Worm (Caenorhabditis elegans) whole organism, L4 larva: ENCODE results near the gene metl-1.

Experiments
- D1046.2 ChIP-seq: fragments of 200-800 bp; sonication (Bioruptor generic); IDR thresholded peaks from 2 replicates; pipeline ENCODE4 v1.3.6; 2022; ENCODE audit warnings: missing genetic modification characterization, missing compliant biosample characterization
- F10B5.3 ChIP-seq: sonication (generic microtip); optimal IDR thresholded peaks from 2 replicates; lab custom pipeline; 2016; ENCODE audit warnings: mild to moderate bottlenecking, missing genetic modification characterization, missing compliant biosample characterization
- F37D6.2 ChIP-seq: sonication (generic microtip); optimal IDR thresholded peaks from 2 replicates; lab custom pipeline; 2016; ENCODE audit warnings: mild to moderate bottlenecking, missing genetic modification characterization, missing compliant biosample characterization
- T20F7.1 ChIP-seq: fragments of 200-800 bp; sonication (Bioruptor generic); optimal IDR thresholded peaks from 2 replicates; lab custom pipeline; 2018; ENCODE audit warnings: mild to moderate bottlenecking, missing genetic modification characterization, missing compliant biosample characterization
- T26A8.4 ChIP-seq: fragments of 200-800 bp; sonication (Bioruptor generic); IDR thresholded peaks from 2 replicates; pipeline ENCODE4 v1.3.6; 2022; ENCODE audit warnings: missing genetic modification characterization, missing compliant biosample characterization
- Y105C5A.15 ChIP-seq: fragments of 200-800 bp; sonication (Bioruptor generic); IDR thresholded peaks from 2 replicates; pipeline ENCODE4 v1.3.6; 2022; ENCODE audit warnings: missing genetic modification characterization, missing compliant biosample characterization
- Y5F2A.4 ChIP-seq: fragments of 200-800 bp; sonication (Bioruptor generic); optimal IDR thresholded peaks from 2 replicates; lab custom pipeline; 2018; ENCODE audit warnings: mild to moderate bottlenecking, missing genetic modification characterization, missing compliant biosample characterization
- ZK337.2 ChIP-seq: fragments of 200-800 bp; sonication (Bioruptor generic); IDR thresholded peaks from 2 replicates; pipeline ENCODE4 v1.3.6; 2022; ENCODE audit warnings: missing genetic modification reagents, missing genetic modification characterization, missing compliant biosample characterization
- aha-1 ChIP-seq: fragments of 150-350 bp; peaks from one replicate; lab custom pipeline; 2014; ENCODE audit warnings: missing biosample characterization, missing genetic modification characterization
- ama-1 ChIP-seq: fragments of 150-350 bp; optimal IDR thresholded peaks from 2 replicates; lab custom pipeline; 2014; ENCODE audit warnings: inconsistent platforms, mixed read lengths
- arid-1 ChIP-seq: fragments of 200-800 bp; sonication (Bioruptor generic); conservative IDR thresholded peaks from 2 replicates; pipeline ENCODE4 v1.3.6; 2022; ENCODE audit warnings: missing genetic modification reagents, missing genetic modification characterization, missing compliant biosample characterization
- attf-4 ChIP-seq: sonication (generic microtip); optimal IDR thresholded peaks from 3 replicates; lab custom pipeline; 2017; ENCODE audit warnings: missing biosample characterization, missing genetic modification characterization
- ceh-28 ChIP-seq: fragments of 150-350 bp; optimal IDR thresholded peaks from 2 replicates; lab custom pipeline; 2014; ENCODE audit warnings: missing biosample characterization, missing genetic modification reagents, missing genetic modification characterization
- ctbp-1 ChIP-seq: fragments of 200-800 bp; sonication (Bioruptor generic); IDR thresholded peaks from 2 replicates; pipeline ENCODE4 v1.3.6; 2022; ENCODE audit warnings: missing genetic modification reagents, missing genetic modification characterization, missing compliant biosample characterization
- daf-12 ChIP-seq: fragments of 150-350 bp; optimal IDR thresholded peaks from 2 replicates; lab custom pipeline; 2014; ENCODE audit warnings: missing biosample characterization, missing genetic modification reagents, missing genetic modification characterization
- daf-19 ChIP-seq: fragments of 200-800 bp; sonication (Bioruptor generic); conservative IDR thresholded peaks from 2 replicates; pipeline ENCODE4 v1.3.6; 2022; ENCODE audit warnings: missing genetic modification characterization, missing compliant biosample characterization
- daf-8 ChIP-seq: fragments of 200-800 bp; sonication (Bioruptor generic); IDR thresholded peaks from 2 replicates; pipeline ENCODE4 v1.3.6; 2022; ENCODE audit warnings: missing genetic modification characterization, missing compliant biosample characterization
- dmd-8 ChIP-seq: fragments of 200-800 bp; sonication (Bioruptor generic); IDR thresholded peaks from 2 replicates; pipeline ENCODE4 v1.3.6; 2022; ENCODE audit warnings: missing genetic modification characterization, missing compliant biosample characterization
- dpl-1 ChIP-seq: fragments of 150-350 bp; optimal IDR thresholded peaks from 2 replicates; lab custom pipeline; 2014; ENCODE audit warnings: missing biosample characterization, missing genetic modification reagents, missing genetic modification characterization
- egl-27 ChIP-seq: sonication (generic microtip); optimal IDR thresholded peaks from 3 replicates; lab custom pipeline; 2017; ENCODE audit warnings: missing biosample characterization, missing genetic modification reagents, missing genetic modification characterization
- egl-43 ChIP-seq: fragments of 200-800 bp; sonication (Bioruptor generic); IDR thresholded peaks from 2 replicates; pipeline ENCODE4 v1.3.6; 2022; ENCODE audit warnings: missing genetic modification reagents, missing genetic modification characterization, missing compliant biosample characterization
- gei-8 ChIP-seq: fragments of 200-800 bp; sonication (Bioruptor generic); optimal IDR thresholded peaks from 2 replicates; lab custom pipeline; 2018; ENCODE audit warnings: mild to moderate bottlenecking, missing genetic modification characterization, missing compliant biosample characterization
- hif-1 ChIP-seq, 2 experiments: sonication (generic microtip); optimal IDR thresholded peaks; 2 replicates each; lab custom pipeline; 2016 to 2017; ENCODE audit warnings: missing compliant biosample characterization in 2 of 2, missing genetic modification characterization in 2 of 2, missing genetic modification reagents in 2 of 2, missing genotype in 2 of 2, mild to moderate bottlenecking in 1 of 2
- hlh-30 ChIP-seq: sonication (generic microtip); optimal IDR thresholded peaks from 2 replicates; lab custom pipeline; 2017; ENCODE audit warnings: antibody characterized with exemption, mild to moderate bottlenecking, missing genetic modification characterization, missing compliant biosample characterization; ENCODE audit not compliant: insufficient read depth
- hmg-1.1 ChIP-seq: fragments of 200-800 bp; sonication (Bioruptor generic); IDR thresholded peaks from 2 replicates; pipeline ENCODE4 v1.3.6; 2022; ENCODE audit warnings: missing genetic modification reagents, missing genetic modification characterization, missing compliant biosample characterization
- lim-7 ChIP-seq: fragments of 200-800 bp; sonication (Bioruptor generic); IDR thresholded peaks from 2 replicates; pipeline ENCODE4 v1.3.6; 2022; ENCODE audit warnings: missing genetic modification characterization, missing compliant biosample characterization
- lin-13 ChIP-seq: fragments of 150-350 bp; optimal IDR thresholded peaks from 2 replicates; lab custom pipeline; 2014; ENCODE audit warnings: missing biosample characterization, missing genetic modification reagents, missing genetic modification characterization
- lin-29 ChIP-seq: fragments of 200-800 bp; sonication (Bioruptor generic); IDR thresholded peaks from 2 replicates; pipeline ENCODE4 v1.3.6; 2022; ENCODE audit warnings: missing genetic modification reagents, missing genetic modification characterization, missing compliant biosample characterization
- lir-3 ChIP-seq: sonication (generic microtip); optimal IDR thresholded peaks from 2 replicates; lab custom pipeline; 2016; ENCODE audit warnings: mild to moderate bottlenecking, missing genetic modification characterization, missing compliant biosample characterization
- mep-1 ChIP-seq: fragments of 150-350 bp; sonication (generic microtip); optimal IDR thresholded peaks from 3 replicates; lab custom pipeline; 2014; ENCODE audit warnings: missing biosample characterization, missing genetic modification characterization
- mes-2 ChIP-seq: sonication (generic microtip); optimal IDR thresholded peaks from 2 replicates; lab custom pipeline; 2016; ENCODE audit warnings: missing genotype, mild to moderate bottlenecking, missing genetic modification characterization, missing compliant biosample characterization; ENCODE audit not compliant: poor library complexity, severe bottlenecking
- mxl-2 ChIP-seq: fragments of 200-800 bp; sonication (Bioruptor generic); conservative IDR thresholded peaks from 2 replicates; pipeline ENCODE4 v1.3.6; 2022; ENCODE audit warnings: missing genetic modification reagents, missing genetic modification characterization, missing compliant biosample characterization
- mxl-3 ChIP-seq: fragments of 200-800 bp; sonication (Bioruptor generic); optimal IDR thresholded peaks from 2 replicates; lab custom pipeline; 2018; ENCODE audit warnings: mild to moderate bottlenecking, missing genetic modification characterization, missing compliant biosample characterization
- nhr-10 ChIP-seq: fragments of 150-350 bp; optimal IDR thresholded peaks from 2 replicates; lab custom pipeline; 2014; ENCODE audit warnings: missing biosample characterization, missing genetic modification characterization
- nhr-111 ChIP-seq: fragments of 200-800 bp; sonication (Bioruptor generic); optimal IDR thresholded peaks from 2 replicates; lab custom pipeline; 2018; ENCODE audit warnings: mild to moderate bottlenecking, missing genetic modification characterization, missing compliant biosample characterization
- nhr-48 ChIP-seq: sonication (generic microtip); optimal IDR thresholded peaks from 2 replicates; lab custom pipeline; 2016; ENCODE audit warnings: mild to moderate bottlenecking, missing genetic modification characterization, missing compliant biosample characterization
- nhr-6 ChIP-seq: fragments of 150-350 bp; optimal IDR thresholded peaks from 2 replicates; lab custom pipeline; 2014; ENCODE audit warnings: missing biosample characterization, missing genetic modification characterization
- pha-4 ChIP-seq, 2 experiments: fragments of 150-350 bp in 1 of 2; fragments of 200-800 bp in 1 of 2; sonication (Bioruptor generic) in 1 of 2; IDR thresholded peaks in 1 of 2; optimal IDR thresholded peaks in 1 of 2; 2 replicates each; pipeline versions ENCODE4 v1.3.6 to Lab custom; 2014 to 2022; ENCODE audit warnings: missing genetic modification characterization in 2 of 2, missing genetic modification reagents in 2 of 2, missing biosample characterization in 1 of 2, missing compliant biosample characterization in 1 of 2
- pqm-1 ChIP-seq: sonication (generic microtip); optimal IDR thresholded peaks from 2 replicates; lab custom pipeline; 2017; ENCODE audit warnings: missing biosample characterization, missing genetic modification characterization
- saeg-2 ChIP-seq: fragments of 200-800 bp; sonication (Bioruptor generic); IDR thresholded peaks from 2 replicates; pipeline ENCODE4 v1.3.6; 2022; ENCODE audit warnings: missing genetic modification reagents, missing genetic modification characterization, missing compliant biosample characterization
- skn-1 ChIP-seq: fragments of 150-350 bp; optimal IDR thresholded peaks from 2 replicates; lab custom pipeline; 2014; ENCODE audit warnings: missing biosample characterization, missing genetic modification characterization
- snpc-1.2 ChIP-seq: fragments of 200-800 bp; sonication (Bioruptor generic); IDR thresholded peaks from 2 replicates; pipeline ENCODE4 v1.3.6; 2022; ENCODE audit warnings: missing genetic modification reagents, missing genetic modification characterization, missing compliant biosample characterization
- snpc-4 ChIP-seq: fragments of 150-350 bp; optimal IDR thresholded peaks from 2 replicates; lab custom pipeline; 2014; ENCODE audit warnings: missing biosample characterization, missing genetic modification characterization
- spr-1 ChIP-seq: sonication (generic microtip); optimal IDR thresholded peaks from 2 replicates; lab custom pipeline; 2016; ENCODE audit warnings: mild to moderate bottlenecking, missing genetic modification characterization, missing compliant biosample characterization
- tag-97 ChIP-seq: fragments of 200-800 bp; sonication (Bioruptor generic); IDR thresholded peaks from 2 replicates; pipeline ENCODE4 v1.3.6; 2022; ENCODE audit warnings: missing genetic modification characterization, missing compliant biosample characterization
- tra-1 ChIP-seq: fragments of 200-800 bp; sonication (Bioruptor generic); IDR thresholded peaks from 2 replicates; pipeline ENCODE4 v1.3.6; 2022; ENCODE audit warnings: missing genetic modification reagents, missing genetic modification characterization, missing compliant biosample characterization
- zag-1 ChIP-seq: fragments of 150-350 bp; optimal IDR thresholded peaks from 2 replicates; lab custom pipeline; 2014; ENCODE audit warnings: missing biosample characterization, missing genetic modification characterization
- zfp-2 ChIP-seq: sonication (generic microtip); optimal IDR thresholded peaks from 2 replicates; lab custom pipeline; 2016; ENCODE audit warnings: mild to moderate bottlenecking, missing genetic modification characterization, missing compliant biosample characterization
- zfp-3 ChIP-seq: fragments of 200-800 bp; sonication (Bioruptor generic); conservative IDR thresholded peaks from 2 replicates; pipeline ENCODE4 v1.3.6; 2022; ENCODE audit warnings: missing genetic modification reagents, missing genetic modification characterization, missing compliant biosample characterization
- zip-11 ChIP-seq: fragments of 200-800 bp; sonication (Bioruptor generic); IDR thresholded peaks from 2 replicates; pipeline ENCODE4 v1.3.6; 2022; ENCODE audit warnings: missing genetic modification characterization, missing compliant biosample characterization
- zip-2 ChIP-seq: fragments of 150-350 bp; optimal IDR thresholded peaks from 2 replicates; lab custom pipeline; 2014; ENCODE audit warnings: missing biosample characterization, missing genetic modification characterization

The metl-1 gene

DNA sequence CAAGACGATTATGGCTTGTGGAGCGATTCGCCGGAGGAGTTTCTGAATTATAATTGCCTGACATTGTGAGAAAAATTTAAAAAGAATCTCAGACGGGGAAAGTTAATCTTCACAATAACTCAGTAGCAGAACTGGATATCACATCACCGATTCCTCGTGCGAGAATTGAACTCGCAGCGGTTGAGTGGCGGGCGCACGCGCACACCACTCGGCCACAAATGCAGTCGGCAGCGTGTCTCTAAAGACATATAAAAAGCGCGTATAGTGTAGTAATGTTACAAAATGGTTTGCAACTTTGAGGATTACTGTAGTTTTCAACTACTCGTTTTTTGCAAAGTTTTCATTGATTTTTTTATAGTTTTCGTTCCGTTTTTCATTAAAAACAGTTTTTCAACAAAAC is 11.2 kb upstream of the metl-1 start:
- TF ChIP-seq F37D6.2 (tag; lab: Kevin White, UChicago) (peak; percentile 72), nhr-10 (tag; lab: Kevin White, UChicago) (no peak), hlh-30 (tag; lab: Kevin White, UChicago) (no peak), lin-29 (GFP tag; lab: Robert Waterston, UW) (peak; percentile 84), F10B5.3 (tag; lab: Kevin White, UChicago) (peak; percentile 77), ZK337.2 (GFP tag; lab: Robert Waterston, UW) (peak; percentile 91), ama-1 (lab: Kevin White, UChicago) (no peak), tra-1 (GFP tag; lab: Robert Waterston, UW) (peak; percentile 93), lir-3 (peak; percentile 87), zfp-3 (GFP tag; lab: Robert Waterston, UW) (0 out of 2 replicates have a peak, but pooled peaks have one; percentile 48), spr-1 (tag; lab: Kevin White, UChicago) (peak; percentile 89), attf-4 (tag; lab: Kevin White, UChicago) (no peak), hif-1 (tag; optimal IDR thresholded peaks at IDR 0.05; lab: Kevin White, UChicago) (peak; percentile 44 to 84), zfp-2 (tag; lab: Kevin White, UChicago) (peak; percentile 70), gei-8 (GFP tag; lab: Kevin White, UChicago) (peak; percentile 84), nhr-111 (GFP tag; lab: Kevin White, UChicago) (peak; percentile 70), mxl-3 (GFP tag; lab: Kevin White, UChicago) (peak; percentile 88), egl-43 (peak; percentile 99), mxl-2 (GFP tag; lab: Robert Waterston, UW) (peak; percentile 75), snpc-4 (no peak), D1046.2 (peak; percentile 95), dpl-1 (GFP tag; lab: Kevin White, UChicago) (peak; percentile 46), Y5F2A.4 (GFP tag; lab: Kevin White, UChicago) (peak; percentile 95), arid-1 (GFP tag; lab: Robert Waterston, UW) (peak; percentile 97), nhr-48 (tag; lab: Kevin White, UChicago) (peak; percentile 76), tag-97 (GFP tag; lab: Robert Waterston, UW) (no peak), snpc-1.2 (peak; percentile 92), daf-12 (tag; lab: Kevin White, UChicago) (no peak), zip-11 (peak; percentile 91), lin-13 (peak; percentile 73), T20F7.1 (GFP tag; lab: Kevin White, UChicago) (no peak), dmd-8 (GFP tag; lab: Robert Waterston, UW) (peak; percentile 100), daf-8 (no peak), hmg-1.1 (GFP tag; lab: Robert Waterston, UW) (peak; percentile 95), skn-1 (no peak), saeg-2 (GFP tag; lab: Robert Waterston, UW) (peak; percentile 93), zip-2 (tag; lab: Kevin White, UChicago) (peak; percentile 51), nhr-6 (tag; lab: Kevin White, UChicago) (no peak), egl-27 (tag; lab: Kevin White, UChicago) (no peak), daf-19 (GFP tag; lab: Robert Waterston, UW) (peak; percentile 97), zag-1 (no peak), T26A8.4 (peak; percentile 88), pqm-1 (tag; lab: Kevin White, UChicago) (no peak), Y105C5A.15 (GFP tag; lab: Robert Waterston, UW) (peak; percentile 97), lim-7 (GFP tag; lab: Robert Waterston, UW) (peak; percentile 100), mes-2 (tag; lab: Kevin White, UChicago) (peak; percentile 88), pha-4 (GFP tag; IDR thresholded peaks at IDR 0.05; lab: Robert Waterston, UW) (peak; percentile 96), pha-4 (tag; optimal IDR thresholded peaks at IDR 0.05; lab: Kevin White, UChicago) (no peak), aha-1 (tag; lab: Kevin White, UChicago) (peak; percentile 98), ceh-28 (tag; lab: Kevin White, UChicago) (no peak), ctbp-1 (GFP tag; lab: Robert Waterston, UW) (peak; percentile 95), mep-1 (tag; lab: Kevin White, UChicago) (no peak)
